Fruit fly (Drosophila melanogaster) whole organism, embryonic: ENCODE results near the gene CG43401.

ENCODE experiments used
- Ada2b ChIP-seq: fragments of 200-800 bp; sonication (Bioruptor generic); IDR thresholded peaks from 2 replicates; pipeline ENCODE4 v1.3.6; 2022; ENCODE audit warnings: missing biosample characterization, missing genetic modification characterization
- Aef1 ChIP-seq: fragments of 200-800 bp; sonication (Bioruptor generic); IDR thresholded peaks from 3 replicates; pipeline ENCODE4 v1.3.6; 2022; ENCODE audit warnings: missing biosample characterization, missing genetic modification characterization
- CG10147 ChIP-seq: fragments of 200-800 bp; sonication (Bioruptor generic); optimal IDR thresholded peaks from 2 replicates; lab custom pipeline; 2019; ENCODE audit warnings: missing biosample characterization, mild to moderate bottlenecking, missing genetic modification characterization, moderate library complexity
- CG10274 ChIP-seq: fragments of 200-800 bp; sonication (Bioruptor generic); optimal IDR thresholded peaks from 3 replicates; lab custom pipeline; 2017; ENCODE audit warnings: missing biosample characterization, mild to moderate bottlenecking, missing genetic modification characterization
- CG12071 ChIP-seq: fragments of 200-800 bp; sonication (Bioruptor generic); optimal IDR thresholded peaks from 3 replicates; lab custom pipeline; 2018; ENCODE audit warnings: missing biosample characterization, mild to moderate bottlenecking, missing genetic modification characterization
- CG14860 ChIP-seq: fragments of 200-800 bp; sonication (Bioruptor generic); IDR thresholded peaks from 3 replicates; pipeline ENCODE4 v1.3.6; 2022; ENCODE audit warnings: missing biosample characterization, missing genetic modification characterization; ENCODE audit not compliant: partially characterized antibody
- CG17568 ChIP-seq: fragments of 200-800 bp; sonication (Bioruptor generic); optimal IDR thresholded peaks from 2 replicates; lab custom pipeline; 2018; ENCODE audit warnings: missing biosample characterization, mild to moderate bottlenecking, missing genetic modification characterization, moderate library complexity
- CG17612 ChIP-seq: fragments of 200-800 bp; sonication (Bioruptor generic); IDR thresholded peaks from 2 replicates; pipeline ENCODE4 v1.3.6; 2022; ENCODE audit warnings: missing biosample characterization, missing genetic modification characterization
- CG18476 ChIP-seq: fragments of 200-800 bp; sonication (Bioruptor generic); optimal IDR thresholded peaks from 2 replicates; lab custom pipeline; 2016; ENCODE audit warnings: missing biosample characterization, mild to moderate bottlenecking, missing genetic modification characterization
- CG18764 ChIP-seq: fragments of 200-800 bp; sonication (Bioruptor generic); optimal IDR thresholded peaks from 3 replicates; lab custom pipeline; 2016; ENCODE audit warnings: missing biosample characterization, missing genetic modification characterization
- CG2116 ChIP-seq: fragments of 200-800 bp; sonication (Bioruptor generic); optimal IDR thresholded peaks from 3 replicates; lab custom pipeline; 2018; ENCODE audit warnings: missing biosample characterization, mild to moderate bottlenecking, missing genetic modification characterization
- CG2120 ChIP-seq: fragments of 200-800 bp; sonication (Bioruptor generic); optimal IDR thresholded peaks from 3 replicates; lab custom pipeline; 2016; ENCODE audit warnings: missing biosample characterization, missing genetic modification characterization
- CG31224 ChIP-seq: fragments of 200-800 bp; sonication (Bioruptor generic); IDR thresholded peaks from 2 replicates; pipeline ENCODE4 v1.3.6; 2022; ENCODE audit warnings: missing biosample characterization, missing genetic modification characterization
- CG7372 ChIP-seq: fragments of 200-800 bp; sonication (Bioruptor generic); IDR thresholded peaks from 2 replicates; pipeline ENCODE4 v1.3.6; 2022; ENCODE audit warnings: missing biosample characterization, missing genetic modification characterization
- CG9817 ChIP-seq: fragments of 200-800 bp; sonication (Bioruptor generic); optimal IDR thresholded peaks from 2 replicates; lab custom pipeline; 2018; ENCODE audit warnings: missing biosample characterization, mild to moderate bottlenecking, missing genetic modification characterization, moderate library complexity
- CkIIα-i1 ChIP-seq: fragments of 200-800 bp; sonication (Bioruptor generic); IDR thresholded peaks from 2 replicates; pipeline ENCODE4 v1.3.6; 2022; ENCODE audit warnings: missing biosample characterization, missing genetic modification characterization
- Dad ChIP-seq: fragments of 200-800 bp; sonication (Bioruptor generic); optimal IDR thresholded peaks from 3 replicates; lab custom pipeline; 2016; ENCODE audit warnings: missing biosample characterization, missing genetic modification characterization
- Dll ChIP-seq: fragments of 200-800 bp; sonication (Bioruptor generic); IDR thresholded peaks from 4 replicates; pipeline ENCODE4 v1.3.6; 2022; ENCODE audit warnings: missing biosample characterization, missing genetic modification characterization; ENCODE audit not compliant: partially characterized antibody
- Doc2 ChIP-seq: fragments of 200-800 bp; sonication (Bioruptor generic); IDR thresholded peaks from 2 replicates; pipeline ENCODE4 v1.3.6; 2022; ENCODE audit warnings: missing biosample characterization, missing genetic modification characterization
- Dp ChIP-seq: fragments of 200-800 bp; sonication (Bioruptor generic); optimal IDR thresholded peaks from 2 replicates; lab custom pipeline; 2018; ENCODE audit warnings: missing biosample characterization, mild to moderate bottlenecking, missing genetic modification characterization, moderate library complexity
- Fer2 ChIP-seq: fragments of 200-800 bp; sonication (Bioruptor generic); optimal IDR thresholded peaks from 2 replicates; lab custom pipeline; 2018; ENCODE audit warnings: missing biosample characterization, mild to moderate bottlenecking, missing genetic modification characterization, moderate library complexity
- Fer3 ChIP-seq: fragments of 200-800 bp; sonication (Bioruptor generic); optimal IDR thresholded peaks from 2 replicates; lab custom pipeline; 2018; ENCODE audit warnings: missing biosample characterization, mild to moderate bottlenecking, missing genetic modification characterization, moderate library complexity
- H2.0 ChIP-seq: fragments of 200-800 bp; sonication (Bioruptor generic); IDR thresholded peaks from 2 replicates; pipeline ENCODE4 v1.3.6; 2022; ENCODE audit warnings: missing biosample characterization, missing genetic modification characterization
- Hr78 ChIP-seq, 2 experiments: fragments of 200-800 bp in 1 of 2; fragments of >200 bp in 1 of 2; sonication (Bioruptor generic) in 1 of 2; optimal IDR thresholded peaks; 2 replicates each; lab custom pipeline; 2017 to 2019; ENCODE audit warnings: missing biosample characterization in 2 of 2, missing genetic modification characterization in 2 of 2, mild to moderate bottlenecking in 1 of 2, moderate library complexity in 1 of 2
- NC2β ChIP-seq: fragments of 200-800 bp; sonication (Bioruptor generic); optimal IDR thresholded peaks from 2 replicates; lab custom pipeline; 2016; ENCODE audit warnings: missing biosample characterization, missing genetic modification characterization
- Neu2 ChIP-seq: fragments of 200-800 bp; sonication (Bioruptor generic); optimal IDR thresholded peaks from 3 replicates; lab custom pipeline; 2016; ENCODE audit warnings: missing biosample characterization, missing genetic modification characterization, borderline replicate concordance
- Sox102F ChIP-seq: fragments of 200-800 bp; sonication (Bioruptor generic); optimal IDR thresholded peaks from 2 replicates; lab custom pipeline; 2018; ENCODE audit warnings: missing biosample characterization, mild to moderate bottlenecking, missing genetic modification characterization, moderate library complexity
- Taf1 ChIP-seq: fragments of 200-800 bp; sonication (Bioruptor generic); IDR thresholded peaks from 2 replicates; pipeline ENCODE4 v1.3.6; 2022; ENCODE audit warnings: missing biosample characterization, missing genetic modification characterization
- Tbp ChIP-seq: fragments of >200 bp; optimal IDR thresholded peaks from 2 replicates; lab custom pipeline; 2018; ENCODE audit warnings: missing biosample characterization, missing genetic modification characterization
- aop ChIP-seq: fragments of 200-800 bp; sonication (Bioruptor generic); IDR thresholded peaks from 2 replicates; pipeline ENCODE4 v1.3.6; 2022; ENCODE audit warnings: missing biosample characterization, missing genetic modification characterization
- bsh ChIP-seq, 2 experiments: fragments of 200-800 bp; sonication (Bioruptor generic); optimal IDR thresholded peaks; 2 replicates each; lab custom pipeline; 2017 to 2018; ENCODE audit warnings: mild to moderate bottlenecking in 2 of 2, missing biosample characterization in 2 of 2, missing genetic modification characterization in 2 of 2, moderate library complexity in 1 of 2
- chif ChIP-seq, 2 experiments: fragments of 200-800 bp; sonication (Bioruptor generic); optimal IDR thresholded peaks; 3 replicates each; lab custom pipeline; 2016; ENCODE audit warnings: missing biosample characterization in 2 of 2, missing genetic modification characterization in 2 of 2
- cwo ChIP-seq: fragments of 200-800 bp; sonication (Bioruptor generic); optimal IDR thresholded peaks from 3 replicates; lab custom pipeline; 2017; ENCODE audit warnings: missing biosample characterization, missing genetic modification characterization, mild to moderate bottlenecking, moderate library complexity, missing genetic modification reagents
- dimm ChIP-seq: fragments of 200-800 bp; sonication (Bioruptor generic); IDR thresholded peaks from 2 replicates; pipeline ENCODE4 v1.3.6; 2022; ENCODE audit warnings: missing biosample characterization, missing genetic modification characterization
- dmrt11E ChIP-seq: fragments of 200-800 bp; sonication (Bioruptor generic); optimal IDR thresholded peaks from 3 replicates; lab custom pipeline; 2018; ENCODE audit warnings: missing biosample characterization, mild to moderate bottlenecking, missing genetic modification characterization, moderate library complexity
- gcm2 ChIP-seq: fragments of 200-800 bp; sonication (Bioruptor generic); optimal IDR thresholded peaks from 2 replicates; lab custom pipeline; 2016; ENCODE audit warnings: missing biosample characterization, missing genetic modification characterization
- gsb ChIP-seq: fragments of 200-800 bp; sonication (Bioruptor generic); IDR thresholded peaks from 2 replicates; pipeline ENCODE4 v1.3.6; 2022; ENCODE audit warnings: missing biosample characterization, missing genetic modification characterization
- ham ChIP-seq: fragments of 200-800 bp; sonication (Bioruptor generic); IDR thresholded peaks from 2 replicates; pipeline ENCODE4 v1.3.6; 2022; ENCODE audit warnings: missing biosample characterization, missing genetic modification characterization
- hb ChIP-seq: fragments of 200-800 bp; sonication (Bioruptor generic); IDR thresholded peaks from 3 replicates; pipeline ENCODE4 v1.3.6; 2022; ENCODE audit warnings: missing biosample characterization, missing genetic modification characterization; ENCODE audit not compliant: partially characterized antibody
- her ChIP-seq: fragments of 200-800 bp; sonication (Bioruptor generic); optimal IDR thresholded peaks from 2 replicates; lab custom pipeline; 2016; ENCODE audit warnings: missing biosample characterization, missing genetic modification characterization
- lbe ChIP-seq: fragments of 200-800 bp; sonication (Bioruptor generic); optimal IDR thresholded peaks from 2 replicates; lab custom pipeline; 2016; ENCODE audit warnings: missing biosample characterization, mild to moderate bottlenecking, missing genetic modification characterization
- org-1 ChIP-seq: fragments of 200-800 bp; sonication (Bioruptor generic); optimal IDR thresholded peaks from 2 replicates; lab custom pipeline; 2017; ENCODE audit warnings: missing biosample characterization, missing genetic modification characterization
- pb ChIP-seq: fragments of 200-800 bp; sonication (Bioruptor generic); optimal IDR thresholded peaks from 3 replicates; lab custom pipeline; 2016; ENCODE audit warnings: missing biosample characterization, missing genetic modification characterization
- phol ChIP-seq: fragments of 200-800 bp; sonication (Bioruptor generic); optimal IDR thresholded peaks from 3 replicates; lab custom pipeline; 2018; ENCODE audit warnings: missing biosample characterization, mild to moderate bottlenecking, missing genetic modification characterization, moderate library complexity
- psq ChIP-seq: fragments of 200-800 bp; sonication (Bioruptor generic); optimal IDR thresholded peaks from 2 replicates; lab custom pipeline; 2017; ENCODE audit warnings: missing biosample characterization, missing genetic modification characterization
- sd ChIP-seq: fragments of 200-800 bp; sonication (Bioruptor generic); optimal IDR thresholded peaks from 3 replicates; lab custom pipeline; 2018; ENCODE audit warnings: missing biosample characterization, mild to moderate bottlenecking, missing genetic modification characterization, moderate library complexity
- sens-2 ChIP-seq: fragments of 200-800 bp; sonication (Bioruptor generic); IDR thresholded peaks from 2 replicates; pipeline ENCODE4 v1.3.6; 2022; ENCODE audit warnings: missing biosample characterization, missing genetic modification characterization
- stc ChIP-seq: fragments of 200-800 bp; sonication (Bioruptor generic); IDR thresholded peaks from 2 replicates; pipeline ENCODE4 v1.3.6; 2022; ENCODE audit warnings: missing biosample characterization, missing genetic modification characterization
- wek ChIP-seq: fragments of 200-800 bp; sonication (Bioruptor generic); optimal IDR thresholded peaks from 3 replicates; lab custom pipeline; 2018; ENCODE audit warnings: missing biosample characterization, mild to moderate bottlenecking, missing genetic modification characterization, moderate library complexity
- zfh1 ChIP-seq: fragments of 200-800 bp; sonication (Bioruptor generic); IDR thresholded peaks from 3 replicates; pipeline ENCODE4 v1.3.6; 2022; ENCODE audit warnings: missing biosample characterization, missing genetic modification characterization

Gene CG43401

DNA sequence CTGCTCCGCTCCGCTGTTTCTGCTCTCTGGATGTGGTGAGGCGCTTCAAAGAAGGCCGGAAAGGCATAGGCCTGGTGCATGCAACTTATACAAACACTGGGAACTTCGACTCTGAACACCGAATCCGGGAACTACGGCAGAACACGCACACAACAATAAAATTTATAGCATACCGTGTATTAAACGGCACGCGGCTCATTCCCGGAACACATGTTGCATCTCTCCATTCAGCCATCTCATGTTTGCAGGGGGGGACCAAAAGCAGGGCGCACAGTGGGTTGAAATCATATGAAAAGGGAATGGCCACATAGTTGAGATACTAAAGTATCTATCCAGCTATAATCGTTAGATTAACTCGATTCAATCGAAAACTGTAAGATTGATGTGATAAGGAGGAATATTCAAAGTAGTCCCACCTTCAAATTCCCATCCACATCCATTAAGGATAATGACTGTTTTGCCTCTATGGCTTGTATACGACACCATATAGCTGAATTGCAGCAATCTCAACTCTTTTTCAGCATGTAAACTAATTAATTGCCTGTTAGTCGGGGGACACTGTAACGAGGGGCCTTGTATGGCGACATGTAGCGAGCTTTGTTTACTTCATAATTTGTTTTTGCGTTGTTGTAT, 11.6 kb downstream of the CG43401 start (continued):
- TF ChIP-seq her = peak; percentile 29
- TF ChIP-seq sens-2 (GFP tag; lab: Robert Waterston, UW) = peak; percentile 48
- TF ChIP-seq bsh (GFP tag; optimal IDR thresholded peaks at IDR 0.05; lab: Kevin White, UChicago) = peak; percentile 55 to 83
- no peak for TF ChIP-seq CG7372 (GFP tag; lab: Robert Waterston, UW)
- no peak for TF ChIP-seq gcm2 (GFP tag; lab: Kevin White, UChicago)
- TF ChIP-seq CG12071 (GFP tag; lab: Kevin White, UChicago) = peak; percentile 54
- peak; percentile 83 for TF ChIP-seq Sox102F (GFP tag; lab: Kevin White, UChicago)
- TF ChIP-seq CG10147 (GFP tag; lab: Kevin White, UChicago) = no peak
- TF ChIP-seq stc = peak; percentile 63
- no peak for TF ChIP-seq lbe (GFP tag; lab: Kevin White, UChicago)
- no peak for TF ChIP-seq aop
- TF ChIP-seq CkIIα-i1 = no peak
- TF ChIP-seq H2.0 = no peak
- TF ChIP-seq sd = peak; percentile 3
- peak; percentile 43; the same call in 1 of the 3 replicates for TF ChIP-seq zfh1
- TF ChIP-seq CG2116 (GFP tag; lab: Kevin White, UChicago) = peak; percentile 17
- TF ChIP-seq CG18764 (GFP tag; lab: Kevin White, UChicago) = peak; percentile 59
- peak; percentile 67 for TF ChIP-seq NC2β (GFP tag; lab: Kevin White, UChicago)
- TF ChIP-seq Dll = no peak
- no peak for TF ChIP-seq Neu2 (GFP tag; lab: Kevin White, UChicago)
- no peak for TF ChIP-seq Fer2
- TF ChIP-seq CG18476 (GFP tag; lab: Kevin White, UChicago) = peak; percentile 14
- TF ChIP-seq CG9817 (tag; lab: Kevin White, UChicago) = peak; percentile 16
- peak; percentile 59 for TF ChIP-seq wek (GFP tag; lab: Kevin White, UChicago)
- no peak for TF ChIP-seq Tbp (GFP tag; lab: Kevin White, UChicago)
- no peak for TF ChIP-seq Dp
- no peak for TF ChIP-seq Taf1 (GFP tag; lab: Robert Waterston, UW)
- TF ChIP-seq dimm (GFP tag; lab: Robert Waterston, UW) = no peak
- no peak for TF ChIP-seq CG14860
- no peak for TF ChIP-seq gsb (GFP tag; lab: Robert Waterston, UW)
- TF ChIP-seq hb (GFP tag; lab: Robert Waterston, UW) = no peak
- no peak for TF ChIP-seq CG17612 (GFP tag; lab: Robert Waterston, UW)
- peak; percentile 77 for TF ChIP-seq org-1
- peak; percentile 20 for TF ChIP-seq CG10274 (GFP tag; lab: Kevin White, UChicago)
- 0 out of 3 replicates have a peak, but pooled peaks have one; percentile 31 for TF ChIP-seq Aef1
- no peak for TF ChIP-seq Doc2 (GFP tag; lab: Robert Waterston, UW)
- no peak for TF ChIP-seq CG31224
- TF ChIP-seq phol = peak; percentile 86
- no peak for TF ChIP-seq ham (GFP tag; lab: Robert Waterston, UW)
- TF ChIP-seq Dad (GFP tag; lab: Kevin White, UChicago) = no peak
- peak in 1 of 2 experiments; percentile 8 for TF ChIP-seq Hr78 (GFP tag; optimal IDR thresholded peaks at IDR 0.05; lab: Kevin White, UChicago)
- TF ChIP-seq psq (GFP tag; lab: Kevin White, UChicago) = no peak
- peak; percentile 15 for TF ChIP-seq Fer3 (tag; lab: Kevin White, UChicago)
- TF ChIP-seq CG17568 = peak; percentile 34
- TF ChIP-seq pb (GFP tag; lab: Kevin White, UChicago) = peak; percentile 64
- peak; percentile 78 to 81 for TF ChIP-seq chif (GFP tag; optimal IDR thresholded peaks at IDR 0.05; lab: Kevin White, UChicago)
- TF ChIP-seq CG2120 = no peak
- 0 out of 2 replicates have a peak, but pooled peaks have one; percentile 40 for TF ChIP-seq Ada2b (GFP tag; lab: Robert Waterston, UW)
- peak; percentile 37 for TF ChIP-seq cwo (GFP tag; lab: Kevin White, UChicago)
- TF ChIP-seq dmrt11E (tag; lab: Kevin White, UChicago) = peak; percentile 81
